Worm (Caenorhabditis elegans) whole organism, L4 larva: ENCODE measurements around the gene F44G3.7.

ENCODE experiments used
- lin-13 ChIP-seq: fragments of 150-350 bp; optimal IDR thresholded peaks from 2 replicates; lab custom pipeline; 2014; ENCODE audit warnings: missing biosample characterization, missing genetic modification reagents, missing genetic modification characterization
- nhr-11 ChIP-seq: fragments of 150-350 bp; optimal IDR thresholded peaks from 2 replicates; lab custom pipeline; 2014; ENCODE audit warnings: missing biosample characterization, missing genetic modification characterization
- unc-39 ChIP-seq: sonication (generic microtip); optimal IDR thresholded peaks from 2 replicates; lab custom pipeline; 2017; ENCODE audit warnings: missing biosample characterization, missing genetic modification characterization

- TF ChIP-seq lin-13 (GFP tag; lab: Kevin White, UChicago) (no peak), nhr-11 (tag; lab: Kevin White, UChicago) (no peak), unc-39 (tag; lab: Kevin White, UChicago) (no peak)
Measured at ce11 chrV:16127401-16127800, 9.5 kb downstream of the F44G3.7 start, which contains the start of gene fbxa-143.
